Worm (Caenorhabditis elegans) whole organism, L4/young adult: ENCODE measurements around the gene R05H10.1.

Source experiments
- W03F9.2 ChIP-seq: fragments of 150-350 bp; optimal IDR thresholded peaks from 2 replicates; lab custom pipeline; 2014; ENCODE audit warnings: missing biosample characterization, missing genetic modification characterization
- dao-5 ChIP-seq: sonication (generic microtip); optimal IDR thresholded peaks from 2 replicates; lab custom pipeline; 2016; ENCODE audit warnings: missing genotype, missing genetic modification characterization, moderate library complexity, missing compliant biosample characterization
- him-1 ChIP-seq: sonication (generic microtip); optimal IDR thresholded peaks from 2 replicates; lab custom pipeline; 2016; ENCODE audit warnings: missing genotype, missing genetic modification reagents, missing genetic modification characterization, missing compliant biosample characterization

Gene R05H10.1

DNA sequence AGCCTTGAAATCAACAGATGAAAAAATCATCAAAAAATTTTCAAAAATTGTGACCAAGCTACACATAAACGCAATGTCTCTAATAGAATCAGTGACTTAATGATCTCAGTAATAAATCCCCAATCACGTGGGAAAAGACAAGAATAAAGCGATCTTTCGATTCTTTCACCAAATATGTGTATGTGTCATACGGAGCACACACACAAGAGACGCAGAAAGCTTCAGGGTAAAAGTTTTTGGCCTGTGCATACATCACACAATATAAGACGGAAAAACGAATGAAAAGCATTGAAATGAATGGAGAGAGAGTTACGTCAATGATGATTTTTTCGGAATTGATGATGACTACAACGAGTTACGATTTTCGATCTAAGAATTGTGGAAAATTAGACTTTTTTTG lies 31.2 kb upstream of the R05H10.1 start:
- TF ChIP-seq dao-5 (tag; lab: Kevin White, UChicago) (no peak), him-1 (no peak), W03F9.2 (tag; lab: Kevin White, UChicago) (no peak)

ce11 chrII:14822419-14822818 lies 29.2 kb upstream of the R05H10.1 start:
- TF ChIP-seq W03F9.2 (tag; lab: Kevin White, UChicago): no peak
- no peak for TF ChIP-seq him-1
- no peak for TF ChIP-seq dao-5 (tag; lab: Kevin White, UChicago)

DNA sequence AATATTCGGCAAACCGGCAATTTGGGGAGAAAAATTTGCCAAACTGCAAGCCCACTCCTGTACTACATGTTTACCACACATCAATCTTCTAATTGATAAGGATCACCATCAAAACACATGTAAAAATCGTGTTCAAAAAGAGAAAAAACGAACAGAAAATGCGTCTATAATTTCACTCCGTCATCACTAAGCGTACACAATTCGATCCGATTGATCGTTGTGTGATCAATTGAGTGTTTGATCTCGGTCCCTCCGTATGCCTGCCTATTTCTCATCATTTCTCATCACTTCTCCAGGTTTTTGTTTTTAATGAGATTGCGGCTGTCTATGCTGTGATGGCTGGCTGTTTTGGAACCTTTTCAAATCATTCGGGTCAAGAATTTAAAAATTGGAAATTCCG lies 26.2 kb upstream of the R05H10.1 start:
- TF ChIP-seq W03F9.2 (tag; lab: Kevin White, UChicago) (no peak), him-1 (no peak), dao-5 (tag; lab: Kevin White, UChicago) (no peak)

ce11 chrII:14832055-14832454 lies 19.6 kb upstream of the R05H10.1 start:
- no peak for TF ChIP-seq W03F9.2 (tag; lab: Kevin White, UChicago)
- TF ChIP-seq dao-5 (tag; lab: Kevin White, UChicago): no peak
- TF ChIP-seq him-1: no peak

DNA sequence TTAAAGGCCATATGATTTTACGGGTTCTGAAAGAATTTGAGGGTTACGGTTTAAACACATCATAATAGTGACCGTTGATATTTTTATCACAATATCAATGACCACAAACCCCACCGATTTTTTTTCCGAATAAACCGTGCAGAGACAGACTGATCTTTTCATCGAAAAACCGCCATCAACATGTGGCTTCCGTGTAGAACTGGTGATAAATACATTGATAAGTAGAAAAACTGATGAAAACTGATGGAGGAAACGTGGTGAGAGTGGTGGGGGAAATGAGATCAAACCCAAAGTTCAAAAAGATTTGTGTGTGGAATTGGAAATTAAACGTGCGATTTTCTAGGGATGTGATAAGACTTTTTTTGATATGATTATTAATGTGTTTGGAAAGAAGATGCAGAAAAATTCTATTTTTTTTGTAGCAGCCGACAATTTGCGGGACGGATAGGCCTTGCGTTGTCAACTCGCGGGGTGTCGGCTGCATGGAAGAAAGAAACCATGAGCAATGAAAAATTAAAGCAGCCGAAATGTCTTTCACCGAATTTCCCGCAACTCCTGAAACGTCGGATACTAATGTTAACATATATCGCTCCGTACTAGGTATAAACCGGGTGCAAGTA lies 12.9 kb upstream of the R05H10.1 start:
- TF ChIP-seq dao-5 (tag; lab: Kevin White, UChicago) (no peak), him-1 (no peak), W03F9.2 (tag; lab: Kevin White, UChicago) (no peak)

ce11 chrII:14841253-14841652 lies 10.4 kb upstream of the R05H10.1 start:
- TF ChIP-seq him-1 (no peak), W03F9.2 (tag; lab: Kevin White, UChicago) (no peak), dao-5 (tag; lab: Kevin White, UChicago) (no peak)

DNA sequence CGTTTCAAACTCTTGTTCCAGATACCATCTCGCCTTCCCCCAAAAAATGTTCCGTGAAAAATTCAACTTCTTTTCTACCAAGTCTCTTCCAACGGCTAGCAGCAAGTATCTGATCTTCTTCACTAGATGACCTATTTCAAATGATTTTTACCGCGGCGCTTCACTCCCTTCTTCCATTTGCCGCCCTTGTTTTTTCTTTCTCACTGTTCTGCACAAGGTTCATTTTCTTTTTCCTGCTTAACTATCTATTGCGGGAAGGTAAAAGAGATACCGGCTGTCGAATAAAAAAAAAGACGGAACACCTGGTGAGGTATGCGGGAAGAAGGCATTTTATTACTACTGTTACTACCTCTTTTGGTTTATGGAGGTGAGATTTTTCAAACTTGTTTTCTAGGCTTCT lies 8.6 kb upstream of the R05H10.1 start, which contains the start of gene cdh-7:
TSS of gene cdh-7 (plus strand) at position 214 of the 400 bp plus-strand sequence.
- TF ChIP-seq dao-5 (tag; lab: Kevin White, UChicago) (no peak), W03F9.2 (tag; lab: Kevin White, UChicago) (no peak), him-1 (no peak)

- no peak for TF ChIP-seq dao-5 (tag; lab: Kevin White, UChicago)
- TF ChIP-seq him-1: no peak
- no peak for TF ChIP-seq W03F9.2 (tag; lab: Kevin White, UChicago)
These were observed 7.4 kb upstream of the R05H10.1 start for ce11 chrII:14844253-14844652.

- TF ChIP-seq dao-5 (tag; lab: Kevin White, UChicago) (no peak), him-1 (no peak), W03F9.2 (tag; lab: Kevin White, UChicago) (no peak)
These were observed 1.7 kb upstream of the R05H10.1 start for ce11 chrII:14849897-14850296.

ce11 chrII:14855229-14855628 lies 3.6 kb downstream of the R05H10.1 start, which contains the start of gene R05H10.7:
TSS of gene R05H10.7 (plus strand) at chrII:14855529.
- TF ChIP-seq dao-5 (tag; lab: Kevin White, UChicago) (no peak), W03F9.2 (tag; lab: Kevin White, UChicago) (no peak), him-1 (no peak)

- no peak for TF ChIP-seq dao-5 (tag; lab: Kevin White, UChicago)
- TF ChIP-seq W03F9.2 (tag; lab: Kevin White, UChicago): peak; percentile 33
- TF ChIP-seq him-1: no peak
These were observed 5.3 kb downstream of the R05H10.1 start, which contains the start of gene rbm-28 for ce11 chrII:14856922-14857321. TSS of gene rbm-28 (plus strand) at chrII:14857259.

ce11 chrII:14866156-14866555 lies 14.5 kb downstream of the R05H10.1 start:
- no peak for TF ChIP-seq him-1
- no peak for TF ChIP-seq dao-5 (tag; lab: Kevin White, UChicago)
- no peak for TF ChIP-seq W03F9.2 (tag; lab: Kevin White, UChicago)

DNA sequence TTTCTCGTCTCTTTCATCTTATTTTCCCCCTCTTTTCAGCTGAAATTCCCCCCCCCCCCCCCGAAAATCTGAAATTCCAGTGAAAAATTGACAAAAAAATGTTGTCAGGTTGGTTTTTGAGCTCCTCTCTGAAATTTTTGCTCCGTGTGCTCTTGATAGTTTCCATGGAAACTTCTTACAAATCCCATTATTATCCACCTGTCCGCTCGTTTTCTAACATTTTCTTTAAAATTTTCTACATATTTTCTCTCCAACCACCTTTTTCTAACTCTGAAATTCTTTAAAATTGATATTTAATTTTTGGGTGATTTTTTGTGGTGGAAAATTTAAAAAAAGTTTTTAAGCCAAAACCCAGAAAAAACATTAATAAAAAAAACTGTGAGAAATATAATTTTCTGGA lies 15.1 kb downstream of the R05H10.1 start, which contains the start of gene gpx-2:
TSS of gene gpx-2 (plus strand) at position 99 of the 400 bp plus-strand sequence.
- TF ChIP-seq him-1 (no peak), dao-5 (tag; lab: Kevin White, UChicago) (no peak), W03F9.2 (tag; lab: Kevin White, UChicago) (no peak)

- no peak for TF ChIP-seq W03F9.2 (tag; lab: Kevin White, UChicago)
- no peak for TF ChIP-seq dao-5 (tag; lab: Kevin White, UChicago)
- no peak for TF ChIP-seq him-1
These were observed 15.9 kb downstream of the R05H10.1 start for ce11 chrII:14867530-14867929.

ce11 chrII:14869644-14870043 lies 18.0 kb downstream of the R05H10.1 start, which contains the start of gene R05H10.3:
TSS of gene R05H10.3 (plus strand) at chrII:14869944.
- no peak for TF ChIP-seq him-1
- no peak for TF ChIP-seq dao-5 (tag; lab: Kevin White, UChicago)
- TF ChIP-seq W03F9.2 (tag; lab: Kevin White, UChicago): no peak
